Worm (Caenorhabditis elegans) whole organism, L3 larva: ENCODE results near the gene nhr-176.

Experiments
- aly-2 ChIP-seq: fragments of 150-350 bp; optimal IDR thresholded peaks from 2 replicates; lab custom pipeline; 2014; ENCODE audit warnings: missing biosample characterization, missing genetic modification characterization
- ama-1 ChIP-seq: fragments of 150-350 bp; optimal IDR thresholded peaks from 2 replicates; lab custom pipeline; 2018
- ceh-28 ChIP-seq: fragments of 150-350 bp; optimal IDR thresholded peaks from 2 replicates; lab custom pipeline; 2014; ENCODE audit warnings: missing biosample characterization, missing genetic modification reagents, missing genetic modification characterization
- elt-1 ChIP-seq: fragments of 150-350 bp; optimal IDR thresholded peaks from 2 replicates; lab custom pipeline; 2014; ENCODE audit warnings: missing biosample characterization, missing genetic modification characterization
- elt-2 ChIP-seq: sonication (generic microtip); optimal IDR thresholded peaks from 2 replicates; lab custom pipeline; 2016; ENCODE audit warnings: missing genetic modification reagents, mild to moderate bottlenecking, missing genetic modification characterization, missing compliant biosample characterization
- elt-3 ChIP-seq, 3 experiments: fragments of 150-350 bp in 1 of 3; sonication (generic microtip) in 2 of 3; optimal IDR thresholded peaks; 2 replicates in 2 of 3; 4 replicates in 1 of 3; lab custom pipeline; 2014 to 2017; ENCODE audit warnings: missing biosample characterization in 3 of 3, missing genetic modification characterization in 3 of 3
- fkh-10 ChIP-seq: sonication (generic microtip); optimal IDR thresholded peaks from 2 replicates; lab custom pipeline; 2017; ENCODE audit warnings: missing biosample characterization, missing genetic modification reagents, missing genetic modification characterization
- hmg-11 ChIP-seq: sonication (generic microtip); optimal IDR thresholded peaks from 2 replicates; lab custom pipeline; 2016; ENCODE audit warnings: missing genetic modification characterization, missing compliant biosample characterization
- jun-1 ChIP-seq: fragments of 150-350 bp; optimal IDR thresholded peaks from 2 replicates; lab custom pipeline; 2014; ENCODE audit warnings: missing biosample characterization, missing genetic modification reagents, missing genetic modification characterization
- lin-39 ChIP-seq: fragments of 150-350 bp; optimal IDR thresholded peaks from 2 replicates; lab custom pipeline; 2018; ENCODE audit warnings: missing biosample characterization, missing genetic modification reagents, missing genetic modification characterization
- lsy-12 ChIP-seq: sonication (generic microtip); optimal IDR thresholded peaks from 2 replicates; lab custom pipeline; 2016; ENCODE audit warnings: mild to moderate bottlenecking, missing genetic modification characterization, missing compliant biosample characterization
- mdl-1 ChIP-seq: fragments of 150-350 bp; optimal IDR thresholded peaks from 2 replicates; lab custom pipeline; 2014; ENCODE audit warnings: missing biosample characterization, missing genetic modification characterization
- mml-1 ChIP-seq: fragments of 150-350 bp; sonication (generic microtip); optimal IDR thresholded peaks from 3 replicates; lab custom pipeline; 2014; ENCODE audit warnings: missing biosample characterization, missing genetic modification characterization
- nhr-11 ChIP-seq: fragments of 150-350 bp; optimal IDR thresholded peaks from 2 replicates; lab custom pipeline; 2014; ENCODE audit warnings: missing biosample characterization, missing genetic modification characterization
- nhr-237 ChIP-seq: fragments of 150-350 bp; optimal IDR thresholded peaks from 2 replicates; lab custom pipeline; 2014; ENCODE audit warnings: missing biosample characterization, missing genetic modification characterization
- nhr-28 ChIP-seq: fragments of 150-350 bp; optimal IDR thresholded peaks from 2 replicates; lab custom pipeline; 2014; ENCODE audit warnings: missing biosample characterization, missing genetic modification characterization
- nhr-67 ChIP-seq: fragments of 150-350 bp; optimal IDR thresholded peaks from 2 replicates; lab custom pipeline; 2014; ENCODE audit warnings: missing biosample characterization, missing genetic modification characterization
- nhr-76 ChIP-seq: fragments of 150-350 bp; sonication (generic microtip); optimal IDR thresholded peaks from 5 replicates; lab custom pipeline; 2014; ENCODE audit warnings: missing biosample characterization, missing genetic modification characterization
- nhr-77 ChIP-seq: fragments of 150-350 bp; optimal IDR thresholded peaks from 2 replicates; lab custom pipeline; 2014; ENCODE audit warnings: missing biosample characterization, missing genetic modification characterization
- pha-4 ChIP-seq: fragments of 150-350 bp; optimal IDR thresholded peaks from 2 replicates; lab custom pipeline; 2014; ENCODE audit warnings: missing biosample characterization, missing genetic modification reagents, missing genetic modification characterization
- pqm-1 ChIP-seq: fragments of 150-350 bp; optimal IDR thresholded peaks from 2 replicates; lab custom pipeline; 2017; ENCODE audit warnings: missing biosample characterization, missing genetic modification characterization, inconsistent platforms
- snpc-4 ChIP-seq: fragments of 150-350 bp; optimal IDR thresholded peaks from 2 replicates; lab custom pipeline; 2014; ENCODE audit warnings: missing biosample characterization, missing genetic modification characterization
- tbx-2 ChIP-seq: sonication (generic microtip); optimal IDR thresholded peaks from 2 replicates; lab custom pipeline; 2016; ENCODE audit warnings: mild to moderate bottlenecking, missing genetic modification characterization, missing compliant biosample characterization
- unc-39 ChIP-seq: sonication (generic microtip); optimal IDR thresholded peaks from 4 replicates; lab custom pipeline; 2017; ENCODE audit warnings: missing biosample characterization, missing genetic modification characterization
- unc-62 ChIP-seq: fragments of 150-350 bp; sonication (generic microtip); optimal IDR thresholded peaks from 4 replicates; lab custom pipeline; 2014; ENCODE audit warnings: missing biosample characterization, missing genetic modification reagents, missing genetic modification characterization
- zag-1 ChIP-seq: fragments of 150-350 bp; optimal IDR thresholded peaks from 2 replicates; lab custom pipeline; 2014; ENCODE audit warnings: missing biosample characterization, missing genetic modification characterization
- ztf-11 ChIP-seq: fragments of 150-350 bp; optimal IDR thresholded peaks from 2 replicates; lab custom pipeline; 2014; ENCODE audit warnings: missing biosample characterization, missing genetic modification characterization

The nhr-176 gene

ce11 chrV:16094862-16095261, 23.7 kb downstream of the nhr-176 start:
- TF ChIP-seq pqm-1 (tag; lab: Kevin White, UChicago) (peak; percentile 19), pha-4 (tag; lab: Kevin White, UChicago) (no peak), elt-2 (tag; lab: Kevin White, UChicago) (peak; percentile 12)
- TF ChIP-seq, all 47 proteins: peak for 2

- TF ChIP-seq snpc-4 (tag; lab: Kevin White, UChicago) = no peak
- TF ChIP-seq pqm-1 (tag; lab: Kevin White, UChicago) = peak; percentile 2
- TF ChIP-seq, all 47 proteins: peak for 1
Observed at ce11 chrV:16099441-16099840, 28.3 kb downstream of the nhr-176 start, which contains the start of gene str-7. Gene str-7 (minus strand): TSS chrV:16099541.

DNA sequence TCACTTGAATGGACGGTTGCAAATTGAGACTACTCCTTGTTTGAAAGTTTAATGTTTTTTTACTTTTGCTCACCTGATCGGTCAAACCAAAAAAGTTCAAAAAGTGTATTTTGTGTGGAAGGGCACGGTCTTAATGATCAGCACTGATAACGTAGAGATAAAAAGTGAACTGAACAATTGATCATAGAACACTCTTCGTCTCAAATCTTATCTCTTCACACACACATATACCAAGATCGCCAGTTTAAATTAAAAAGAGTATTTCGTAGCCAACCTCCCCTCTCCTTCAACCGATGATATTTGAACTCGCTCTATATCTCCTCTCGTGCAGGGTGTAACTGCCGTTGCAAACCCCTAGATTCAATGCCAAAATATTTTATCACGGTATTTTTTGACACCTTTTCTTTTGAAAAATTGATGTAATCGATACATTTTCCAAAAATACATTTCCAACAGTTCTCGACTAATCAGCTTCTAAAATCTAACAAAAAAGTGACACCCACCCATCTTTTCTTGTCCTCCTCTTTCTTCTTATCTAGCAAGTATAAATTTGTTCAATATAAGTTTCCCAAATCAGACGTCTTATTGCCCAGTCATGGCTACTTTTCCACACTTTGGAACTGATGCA, 29.1 kb downstream of the nhr-176 start, which contains the start of gene cth-1:
cth-1 (plus strand) TSS at position 578 of the 628 bp plus-strand sequence.
- TF ChIP-seq elt-3 (tag; optimal IDR thresholded peaks at IDR 0.05; lab: Kevin White, UChicago) = peak in 1 of 3 experiments; percentile 72
- TF ChIP-seq snpc-4 (tag; lab: Kevin White, UChicago) = no peak
- TF ChIP-seq elt-1 (tag; lab: Kevin White, UChicago) = peak; percentile 59
- TF ChIP-seq pqm-1 (tag; lab: Kevin White, UChicago) = peak; percentile 73
- TF ChIP-seq elt-2 (tag; lab: Kevin White, UChicago) = peak; percentile 60

- TF ChIP-seq mml-1 (tag; lab: Kevin White, UChicago) = no peak
- no peak for TF ChIP-seq mdl-1
Observed at ce11 chrV:16103594-16103993, 32.5 kb downstream of the nhr-176 start, which contains the start of gene argk-1. Gene argk-1 (plus strand): TSS chrV:16103894.

- TF ChIP-seq jun-1 (no peak), nhr-67 (no peak), unc-62 (GFP tag; lab: Kevin White, UChicago) (no peak), zag-1 (tag; lab: Kevin White, UChicago) (no peak)
Observed at ce11 chrV:16114237-16114636, 43.1 kb downstream of the nhr-176 start, which contains the start of gene srxa-16. Gene srxa-16 (minus strand): TSS chrV:16114337.

- TF ChIP-seq hmg-11 (tag; lab: Kevin White, UChicago) (no peak), lsy-12 (no peak), fkh-10 (no peak), nhr-28 (tag; lab: Kevin White, UChicago) (no peak), nhr-237 (tag; lab: Kevin White, UChicago) (no peak), elt-3 (tag; optimal IDR thresholded peaks at IDR 0.05; lab: Kevin White, UChicago) (no peak), jun-1 (no peak), nhr-76 (tag; lab: Kevin White, UChicago) (no peak), ztf-11 (tag; lab: Kevin White, UChicago) (no peak)
Observed at ce11 chrV:16115381-16115780, 44.3 kb downstream of the nhr-176 start, which contains the start of gene str-25. Gene str-25 (plus strand): TSS chrV:16115681.

ce11 chrV:16118601-16119000, 47.5 kb downstream of the nhr-176 start, which contains the start of gene str-103:
Gene str-103 (minus strand): TSS chrV:16118701.
- TF ChIP-seq mdl-1 (no peak), lin-39 (no peak), tbx-2 (no peak), ama-1 (lab: Kevin White, UChicago) (no peak), ceh-28 (tag; lab: Kevin White, UChicago) (no peak), nhr-77 (tag; lab: Kevin White, UChicago) (no peak), elt-1 (tag; lab: Kevin White, UChicago) (no peak), nhr-11 (tag; lab: Kevin White, UChicago) (no peak), hmg-11 (tag; lab: Kevin White, UChicago) (no peak), nhr-76 (tag; lab: Kevin White, UChicago) (no peak), ztf-11 (tag; lab: Kevin White, UChicago) (no peak), aly-2 (tag; lab: Kevin White, UChicago) (no peak), unc-39 (tag; lab: Kevin White, UChicago) (no peak)
